Fruit fly (Drosophila melanogaster): ENCODE measurements around the gene Scsalpha1.

Scsalpha1 gene

dm6 chr3L:3787595-3788151 is 26.3 kb upstream of the Scsalpha1 start (continued):
- peak; percentile 33 for TF ChIP-seq CG2202 (tag; optimal IDR thresholded peaks at IDR 0.05)
- peak; percentile 74 for TF ChIP-seq Opbp (GFP tag; IDR thresholded peaks at IDR 0.05; ENCODE audit: partially characterized antibody)
- peak; percentile 50 for TF ChIP-seq grau (tag; optimal IDR thresholded peaks at IDR 0.05)
- TF ChIP-seq kay (GFP tag; optimal IDR thresholded peaks at IDR 0.05) = no peak
- TF ChIP-seq nerfin-2 (GFP tag; IDR thresholded peaks at IDR 0.05; ENCODE audit: partially characterized antibody) = no peak
- peak; percentile 45; the same call in 1 of the 3 replicates for TF ChIP-seq CG11695 (GFP tag; IDR thresholded peaks at IDR 0.05)
- TF ChIP-seq pb (GFP tag; optimal IDR thresholded peaks at IDR 0.05) = no peak
- TF ChIP-seq CG12155 (GFP tag; optimal IDR thresholded peaks at IDR 0.05) = no peak
- TF ChIP-seq CG3995 (GFP tag; optimal IDR thresholded peaks at IDR 0.05) = no peak
- no peak for TF ChIP-seq Awh (GFP tag; IDR thresholded peaks at IDR 0.05)
- TF ChIP-seq wdn (GFP tag; IDR thresholded peaks at IDR 0.05) = 0 out of 2 replicates have a peak, but pooled peaks have one; percentile 14
- TF ChIP-seq Xbp1 (GFP tag; optimal IDR thresholded peaks at IDR 0.05) = no peak
- no peak for TF ChIP-seq tgo (GFP tag; IDR thresholded peaks at IDR 0.05)
- no peak for TF ChIP-seq ham (GFP tag; IDR thresholded peaks at IDR 0.05)
- TF ChIP-seq CoRest (tag; optimal IDR thresholded peaks at IDR 0.05) = no peak
- no peak for TF ChIP-seq Xrp1 (GFP tag; IDR thresholded peaks at IDR 0.05)
- no peak for TF ChIP-seq corto (GFP tag; optimal IDR thresholded peaks at IDR 0.05)
- TF ChIP-seq CG4328 (GFP tag; optimal IDR thresholded peaks at IDR 0.05) = no peak
- TF ChIP-seq CG8478 (optimal IDR thresholded peaks at IDR 0.05) = no peak
- peak; percentile 81 for TF ChIP-seq CG4360 (GFP tag; IDR thresholded peaks at IDR 0.05)
- TF ChIP-seq CG12942 (GFP tag; optimal IDR thresholded peaks at IDR 0.05) = no peak
- no peak for TF ChIP-seq C15 (GFP tag; IDR thresholded peaks at IDR 0.05)
- TF ChIP-seq Stat92E (GFP tag; optimal IDR thresholded peaks at IDR 0.05) = peak in 1 of 3 experiments; percentile 7
- TF ChIP-seq Sry-δ (GFP tag; optimal IDR thresholded peaks at IDR 0.05) = peak; percentile 20
- peak; percentile 64; the same call in 1 of the 2 replicates for TF ChIP-seq vvl (GFP tag; IDR thresholded peaks at IDR 0.05)
- TF ChIP-seq z (GFP tag; IDR thresholded peaks at IDR 0.05) = peak; percentile 44; the same call in 1 of the 3 replicates
- no peak for TF ChIP-seq CG14441 (GFP tag; IDR thresholded peaks at IDR 0.05)
- TF ChIP-seq MESR4 (GFP tag; optimal IDR thresholded peaks at IDR 0.05) = peak; percentile 47
- no peak for TF ChIP-seq yki (optimal IDR thresholded peaks at IDR 0.05)
- TF ChIP-seq Hmr (GFP tag; optimal IDR thresholded peaks at IDR 0.05) = peak; percentile 66
- TF ChIP-seq CG10147 (GFP tag; optimal IDR thresholded peaks at IDR 0.05) = no peak
- peak; percentile 2 for TF ChIP-seq Sin3A (optimal IDR thresholded peaks at IDR 0.05)
- no peak for TF ChIP-seq ken (GFP tag; IDR thresholded peaks at IDR 0.05)
- TF ChIP-seq Atf3 (GFP tag; optimal IDR thresholded peaks at IDR 0.05) = no peak
- TF ChIP-seq CG15011 (GFP tag; optimal IDR thresholded peaks at IDR 0.05) = no peak
- no peak for TF ChIP-seq Taf1 (GFP tag; IDR thresholded peaks at IDR 0.05)
- no peak for TF ChIP-seq CG12744 (GFP tag; optimal IDR thresholded peaks at IDR 0.05)
- no peak for TF ChIP-seq fu2 (GFP tag; optimal IDR thresholded peaks at IDR 0.05)
- no peak for TF ChIP-seq MTF-1 (GFP tag; optimal IDR thresholded peaks at IDR 0.05; ENCODE audit: borderline replicate concordance)
- TF ChIP-seq odd (GFP tag; optimal IDR thresholded peaks at IDR 0.05) = peak; percentile 68
- no peak for TF ChIP-seq sc (optimal IDR thresholded peaks at IDR 0.05)
- no peak for TF ChIP-seq sc (GFP tag; optimal IDR thresholded peaks at IDR 0.05)
- TF ChIP-seq bowl (GFP tag; IDR thresholded peaks at IDR 0.05) = 0 out of 2 replicates have a peak, but pooled peaks have one; percentile 6
- TF ChIP-seq CG18619 (GFP tag; optimal IDR thresholded peaks at IDR 0.05) = peak; percentile 12
- peak; percentile 29 for TF ChIP-seq CG3281 (GFP tag; optimal IDR thresholded peaks at IDR 0.05)
- peak; percentile 36; the same call in 1 of the 2 replicates for TF ChIP-seq ato (GFP tag; IDR thresholded peaks at IDR 0.05; ENCODE audit: partially characterized antibody)
- TF ChIP-seq Deaf1 (tag; optimal IDR thresholded peaks at IDR 0.05) = no peak
- TF ChIP-seq crol (GFP tag; IDR thresholded peaks at IDR 0.05) = no peak
- TF ChIP-seq CG6854 (GFP tag; optimal IDR thresholded peaks at IDR 0.05) = peak; percentile 57
- TF ChIP-seq CG15601 (tag; optimal IDR thresholded peaks at IDR 0.05) = peak; percentile 50
- peak; percentile 51 for TF ChIP-seq CG13296 (GFP tag; optimal IDR thresholded peaks at IDR 0.05)
- no peak for TF ChIP-seq CG32532 (GFP tag; IDR thresholded peaks at IDR 0.05)

All from whole organism, embryonic.